Fruit fly (Drosophila melanogaster): ENCODE measurements around the gene CG7201.
A peak's percentile ranks its signal among the peaks of the same experiment; 100 is the strongest.

CG7201 gene

dm6 chr3L:8288396-8288795 lies 6.7 kb downstream of the CG7201 start (continued):
- TF ChIP-seq Meics (GFP tag; optimal IDR thresholded peaks at IDR 0.05) (peak; percentile 20), eve (GFP tag; optimal IDR thresholded peaks at IDR 0.05) (peak in 1 of 2 experiments; percentile 26), CG1529 (GFP tag; optimal IDR thresholded peaks at IDR 0.05) (no peak), CoRest (tag; optimal IDR thresholded peaks at IDR 0.05) (peak; percentile 30), CG7839 (tag; optimal IDR thresholded peaks at IDR 0.05) (peak; percentile 37), CG2678 (tag; optimal IDR thresholded peaks at IDR 0.05) (peak; percentile 48), Ets65A (GFP tag) (no peak), sug (tag; optimal IDR thresholded peaks at IDR 0.05) (peak; percentile 33), CG12391 (tag; optimal IDR thresholded peaks at IDR 0.05) (peak; percentile 12), tap (tag; optimal IDR thresholded peaks at IDR 0.05) (peak; percentile 5), Hsf (GFP tag; optimal IDR thresholded peaks at IDR 0.05) (peak; percentile 31), chm (GFP tag; IDR thresholded peaks at IDR 0.05) (no peak), unpg (GFP tag; optimal IDR thresholded peaks at IDR 0.05) (peak; percentile 30), CG9932 (GFP tag; IDR thresholded peaks at IDR 0.05) (peak; percentile 34; the same call in 1 of the 2 replicates), Dp (GFP tag; optimal IDR thresholded peaks at IDR 0.05) (no peak), bsh (GFP tag; optimal IDR thresholded peaks at IDR 0.05) (peak in 1 of 2 experiments; percentile 18), lilli (GFP tag; optimal IDR thresholded peaks at IDR 0.05) (peak; percentile 6), row (GFP tag; IDR thresholded peaks at IDR 0.05) (peak; percentile 51), CG7987 (GFP tag; optimal IDR thresholded peaks at IDR 0.05) (no peak), Ptx1 (GFP tag; IDR thresholded peaks at IDR 0.05) (0 out of 2 replicates have a peak, but pooled peaks have one; percentile 12), CG12155 (GFP tag; optimal IDR thresholded peaks at IDR 0.05) (peak; percentile 13), grau (tag; optimal IDR thresholded peaks at IDR 0.05) (peak; percentile 74), nmo (GFP tag; optimal IDR thresholded peaks at IDR 0.05) (peak; percentile 16), CG3281 (GFP tag; optimal IDR thresholded peaks at IDR 0.05) (peak; percentile 22), CG30403 (GFP tag; optimal IDR thresholded peaks at IDR 0.05) (peak; percentile 29), exex (tag; optimal IDR thresholded peaks at IDR 0.05) (peak; percentile 42), CG31441 (GFP tag; IDR thresholded peaks at IDR 0.05) (0 out of 2 replicates have a peak, but pooled peaks have one; percentile 14), CG15269 (tag; optimal IDR thresholded peaks at IDR 0.05) (peak; percentile 65), CG9817 (tag; optimal IDR thresholded peaks at IDR 0.05) (peak; percentile 7), sens (GFP tag) (peak; percentile 62), gem (tag; optimal IDR thresholded peaks at IDR 0.05) (peak; percentile 56), CG13424 (tag; optimal IDR thresholded peaks at IDR 0.05) (peak; percentile 36), slp2 (GFP tag; optimal IDR thresholded peaks at IDR 0.05) (no peak), CG11504 (tag; optimal IDR thresholded peaks at IDR 0.05) (peak; percentile 36), dpn (GFP tag; optimal IDR thresholded peaks at IDR 0.05) (peak in 1 of 2 experiments; percentile 11), CG3838 (GFP tag; optimal IDR thresholded peaks at IDR 0.05) (no peak), CG1792 (GFP tag; optimal IDR thresholded peaks at IDR 0.05) (no peak), lmd (GFP tag; IDR thresholded peaks at IDR 0.05) (peak; percentile 35; the same call in 1 of the 2 replicates), CG13287 (GFP tag; IDR thresholded peaks at IDR 0.05; ENCODE audit: partially characterized antibody) (no peak), lab (GFP tag; optimal IDR thresholded peaks at IDR 0.05) (peak; percentile 55), H2.0 (GFP tag; IDR thresholded peaks at IDR 0.05) (0 out of 2 replicates have a peak, but pooled peaks have one; percentile 34), CG10147 (GFP tag; optimal IDR thresholded peaks at IDR 0.05) (no peak), fru (optimal IDR thresholded peaks at IDR 0.05) (no peak), CG2712 (tag; optimal IDR thresholded peaks at IDR 0.05) (peak; percentile 10), Dek (tag; optimal IDR thresholded peaks at IDR 0.05) (peak; percentile 3), phol (tag; optimal IDR thresholded peaks at IDR 0.05) (peak; percentile 2), CG12659 (GFP tag; optimal IDR thresholded peaks at IDR 0.05) (peak; percentile 20), peb (GFP tag; IDR thresholded peaks at IDR 0.05) (no peak)

Data from whole organism, embryonic.